Worm (Caenorhabditis elegans) whole organism, late embryonic: ENCODE results near the gene C02B10.3.

Experiments used
- fkh-10 ChIP-seq: fragments of 150-350 bp; optimal IDR thresholded peaks from 2 replicates; lab custom pipeline; 2014; ENCODE audit warnings: missing biosample characterization, missing genetic modification reagents, missing genetic modification characterization
- pha-4 ChIP-seq: fragments of 150-350 bp; optimal IDR thresholded peaks from 2 replicates; lab custom pipeline; 2018; ENCODE audit warnings: missing biosample characterization, missing genetic modification reagents, missing genetic modification characterization

DNA sequence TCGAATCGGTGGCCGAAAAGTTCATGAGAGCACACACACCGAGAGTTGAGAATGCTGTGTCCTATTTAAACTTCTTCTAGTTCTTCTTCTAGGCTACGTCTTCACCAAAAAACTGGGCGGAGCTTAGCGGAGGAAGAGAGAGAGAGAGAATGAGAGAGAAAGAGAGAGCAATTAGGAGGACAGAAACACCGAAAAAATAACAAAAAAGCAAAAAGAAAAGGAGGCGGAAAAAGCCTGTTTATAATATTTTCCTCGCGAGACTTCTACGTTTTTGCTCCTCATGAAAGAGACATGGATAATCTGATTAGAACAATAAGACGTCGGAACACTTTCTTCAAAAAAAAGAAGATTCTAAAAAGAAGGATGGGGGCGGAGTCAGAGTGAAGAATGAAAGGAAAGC, 18.9 kb upstream of the C02B10.3 start, which contains the start of gene tkr-3:
- no peak for TF ChIP-seq pha-4
- no peak for TF ChIP-seq fkh-10 (GFP tag; lab: Kevin White, UChicago)
